Fruit fly (Drosophila melanogaster) whole organism, wandering third instar larva: ENCODE measurements around the gene puc.

ENCODE experiments used
- Dfd ChIP-seq: fragments of >200 bp; optimal IDR thresholded peaks from 2 replicates; lab custom pipeline; 2017; ENCODE audit warnings: missing biosample characterization, missing genetic modification characterization
- HLH106 ChIP-seq: fragments of 200-800 bp; optimal IDR thresholded peaks from 3 replicates; lab custom pipeline; 2019; ENCODE audit warnings: missing biosample characterization, mild to moderate bottlenecking, missing genetic modification characterization, moderate library complexity
- Vsx2 ChIP-seq: fragments of 200-300, 225-300 bp; sonication (Bioruptor generic); optimal IDR thresholded peaks from 2 replicates; lab custom pipeline; 2018; ENCODE audit warnings: missing biosample characterization, missing genetic modification characterization; ENCODE audit not compliant: partially characterized antibody

dm6 chr3R:8120338-8120662 lies 15.2 kb downstream of the puc start:
- TF ChIP-seq HLH106 (no peak), Dfd (GFP tag; lab: Kevin White, UChicago) (no peak), Vsx2 (GFP tag; lab: Kevin White, UChicago) (no peak)
